Fruit fly (Drosophila melanogaster) whole organism, embryonic: ENCODE results near the gene Cpr78Cb.

Source experiments
- Abd-B ChIP-seq: fragments of 200-800 bp; sonication (Bioruptor generic); optimal IDR thresholded peaks from 2 replicates; lab custom pipeline; 2018; ENCODE audit warnings: missing biosample characterization, mild to moderate bottlenecking, missing genetic modification characterization, moderate library complexity
- B-H1 ChIP-seq: fragments of 200-800 bp; sonication (Bioruptor generic); IDR thresholded peaks from 3 replicates; pipeline ENCODE4 v1.3.6; 2022; ENCODE audit warnings: missing biosample characterization, missing genetic modification characterization
- CG11560 ChIP-seq: fragments of 200-800 bp; sonication (Bioruptor generic); IDR thresholded peaks from 3 replicates; pipeline ENCODE4 v1.3.6; 2022; ENCODE audit warnings: missing biosample characterization, missing genetic modification characterization
- CG12769 ChIP-seq: fragments of 200-800 bp; sonication (Bioruptor generic); optimal IDR thresholded peaks from 2 replicates; lab custom pipeline; 2019; ENCODE audit warnings: missing biosample characterization, mild to moderate bottlenecking, missing genetic modification characterization, moderate library complexity
- CG18262 ChIP-seq: fragments of 200-800 bp; optimal IDR thresholded peaks from 3 replicates; lab custom pipeline; 2019; ENCODE audit warnings: missing biosample characterization, mild to moderate bottlenecking, missing genetic modification characterization, moderate library complexity
- CG30403 ChIP-seq: fragments of 200-800 bp; sonication (Bioruptor generic); optimal IDR thresholded peaks from 3 replicates; lab custom pipeline; 2016; ENCODE audit warnings: missing biosample characterization, missing genetic modification characterization
- CG32532 ChIP-seq: fragments of 200-800 bp; sonication (Bioruptor generic); IDR thresholded peaks from 2 replicates; pipeline ENCODE4 v1.3.6; 2022; ENCODE audit warnings: missing biosample characterization, missing genetic modification characterization
- CG3281 ChIP-seq: fragments of 200-800 bp; sonication (Bioruptor generic); optimal IDR thresholded peaks from 3 replicates; lab custom pipeline; 2017; ENCODE audit warnings: missing biosample characterization, mild to moderate bottlenecking, missing genetic modification characterization
- CG3847 ChIP-seq: fragments of 200-800 bp; sonication (Bioruptor generic); IDR thresholded peaks from 2 replicates; pipeline ENCODE4 v1.3.6; 2022; ENCODE audit warnings: missing biosample characterization, missing genetic modification characterization
- CG4360 ChIP-seq: fragments of 200-800 bp; sonication (Bioruptor generic); IDR thresholded peaks from 2 replicates; pipeline ENCODE4 v1.3.6; 2022; ENCODE audit warnings: missing biosample characterization, missing genetic modification characterization
- CG4424 ChIP-seq: fragments of 200-800 bp; sonication (Bioruptor generic); optimal IDR thresholded peaks from 3 replicates; lab custom pipeline; 2016; ENCODE audit warnings: missing biosample characterization, missing genetic modification characterization
- CG5180 ChIP-seq: fragments of 200-800 bp; sonication (Bioruptor generic); optimal IDR thresholded peaks from 3 replicates; lab custom pipeline; 2017; ENCODE audit warnings: missing biosample characterization, missing genetic modification characterization, mild to moderate bottlenecking, moderate library complexity, missing genetic modification reagents
- CG7372 ChIP-seq: fragments of 200-800 bp; sonication (Bioruptor generic); IDR thresholded peaks from 2 replicates; pipeline ENCODE4 v1.3.6; 2022; ENCODE audit warnings: missing biosample characterization, missing genetic modification characterization
- CG7786 ChIP-seq: fragments of 200-800 bp; sonication (Bioruptor generic); optimal IDR thresholded peaks from 2 replicates; lab custom pipeline; 2016; ENCODE audit warnings: missing biosample characterization, missing genetic modification characterization
- CG8924 ChIP-seq: fragments of 200-800 bp; optimal IDR thresholded peaks from 3 replicates; lab custom pipeline; 2019; ENCODE audit warnings: missing biosample characterization, mild to moderate bottlenecking, missing genetic modification characterization, moderate library complexity
- CG9727 ChIP-seq: fragments of 200-800 bp; sonication (Bioruptor generic); optimal IDR thresholded peaks from 3 replicates; lab custom pipeline; 2017; ENCODE audit warnings: missing biosample characterization, mild to moderate bottlenecking, missing genetic modification characterization
- CG9797 ChIP-seq: fragments of 200-800 bp; sonication (Bioruptor generic); optimal IDR thresholded peaks from 3 replicates; lab custom pipeline; 2018; ENCODE audit warnings: missing biosample characterization, mild to moderate bottlenecking, missing genetic modification characterization
- CTCF ChIP-seq: fragments of 200-800 bp; sonication (Bioruptor generic); optimal IDR thresholded peaks from 2 replicates; lab custom pipeline; 2017; ENCODE audit warnings: missing biosample characterization, mild to moderate bottlenecking, missing genetic modification characterization, moderate library complexity
- Chrac-16 ChIP-seq: fragments of 200-800 bp; sonication (Bioruptor generic); optimal IDR thresholded peaks from 3 replicates; lab custom pipeline; 2016; ENCODE audit warnings: missing biosample characterization, missing genetic modification characterization
- Dfd ChIP-seq, 2 experiments: fragments of >200 bp; optimal IDR thresholded peaks; 2 replicates each; lab custom pipeline; 2017; ENCODE audit warnings: missing biosample characterization in 2 of 2, missing genetic modification characterization in 2 of 2
- Dip3 ChIP-seq: fragments of 200-800 bp; sonication (Bioruptor generic); optimal IDR thresholded peaks from 3 replicates; lab custom pipeline; 2016; ENCODE audit warnings: missing biosample characterization, missing genetic modification characterization
- Dll ChIP-seq: fragments of 200-800 bp; sonication (Bioruptor generic); IDR thresholded peaks from 4 replicates; pipeline ENCODE4 v1.3.6; 2022; ENCODE audit warnings: missing biosample characterization, missing genetic modification characterization; ENCODE audit not compliant: partially characterized antibody
- E2f2 ChIP-seq: fragments of 200-800 bp; sonication (Bioruptor generic); IDR thresholded peaks from 2 replicates; pipeline ENCODE4 v1.3.6; 2022; ENCODE audit warnings: missing biosample characterization, missing genetic modification characterization
- Fer2 ChIP-seq: fragments of 200-800 bp; sonication (Bioruptor generic); optimal IDR thresholded peaks from 2 replicates; lab custom pipeline; 2018; ENCODE audit warnings: missing biosample characterization, mild to moderate bottlenecking, missing genetic modification characterization, moderate library complexity
- HHEX ChIP-seq: fragments of 200-800 bp; sonication (Bioruptor generic); optimal IDR thresholded peaks from 3 replicates; lab custom pipeline; 2017; ENCODE audit warnings: missing biosample characterization, mild to moderate bottlenecking, missing genetic modification characterization, missing genetic modification reagents
- HLH3B ChIP-seq: fragments of 200-800 bp; sonication (Bioruptor generic); IDR thresholded peaks from 2 replicates; pipeline ENCODE4 v1.3.6; 2022; ENCODE audit warnings: missing biosample characterization, missing genetic modification characterization
- Hsf ChIP-seq: fragments of 200-800 bp; sonication (Bioruptor generic); optimal IDR thresholded peaks from 3 replicates; lab custom pipeline; 2016; ENCODE audit warnings: missing biosample characterization, missing genetic modification characterization
- Oli ChIP-seq: fragments of 200-800 bp; sonication (Bioruptor generic); optimal IDR thresholded peaks from 2 replicates; lab custom pipeline; 2018; ENCODE audit warnings: missing biosample characterization, mild to moderate bottlenecking, missing genetic modification characterization, moderate library complexity
- Taf1 ChIP-seq: fragments of 200-800 bp; sonication (Bioruptor generic); IDR thresholded peaks from 2 replicates; pipeline ENCODE4 v1.3.6; 2022; ENCODE audit warnings: missing biosample characterization, missing genetic modification characterization
- ab ChIP-seq: fragments of 200-800 bp; sonication (Bioruptor generic); optimal IDR thresholded peaks from 2 replicates; lab custom pipeline; 2016; ENCODE audit warnings: missing biosample characterization, missing genetic modification characterization
- bcd ChIP-seq: fragments of 200-800 bp; sonication (Bioruptor generic); optimal IDR thresholded peaks from 2 replicates; lab custom pipeline; 2017; ENCODE audit warnings: missing biosample characterization, mild to moderate bottlenecking, missing genetic modification characterization
- cad ChIP-seq: fragments of >200 bp; optimal IDR thresholded peaks from 2 replicates; lab custom pipeline; 2017; ENCODE audit warnings: missing biosample characterization, missing genetic modification characterization
- cg ChIP-seq: fragments of 200-800 bp; sonication (Bioruptor generic); optimal IDR thresholded peaks from 3 replicates; lab custom pipeline; 2019; ENCODE audit warnings: missing biosample characterization, mild to moderate bottlenecking, missing genetic modification characterization, moderate library complexity
- chn ChIP-seq: fragments of 200-800 bp; sonication (Bioruptor generic); optimal IDR thresholded peaks from 2 replicates; lab custom pipeline; 2016; ENCODE audit warnings: missing biosample characterization, missing genetic modification characterization
- disco-r ChIP-seq: fragments of 200-800 bp; sonication (Bioruptor generic); optimal IDR thresholded peaks from 2 replicates; lab custom pipeline; 2016; ENCODE audit warnings: missing biosample characterization, missing genetic modification characterization
- dmrt11E ChIP-seq: fragments of 200-800 bp; sonication (Bioruptor generic); optimal IDR thresholded peaks from 3 replicates; lab custom pipeline; 2018; ENCODE audit warnings: missing biosample characterization, mild to moderate bottlenecking, missing genetic modification characterization, moderate library complexity
- dpn ChIP-seq, 2 experiments: fragments of 200-800 bp; sonication (Bioruptor generic); optimal IDR thresholded peaks; 3 replicates each; lab custom pipeline; 2016; ENCODE audit warnings: missing biosample characterization in 2 of 2, missing genetic modification characterization in 2 of 2
- fd3F ChIP-seq: fragments of 200-800 bp; sonication (Bioruptor generic); optimal IDR thresholded peaks from 2 replicates; lab custom pipeline; 2018; ENCODE audit warnings: missing biosample characterization, mild to moderate bottlenecking, missing genetic modification characterization, moderate library complexity
- fu2 ChIP-seq: fragments of 200-800 bp; sonication (Bioruptor generic); optimal IDR thresholded peaks from 2 replicates; lab custom pipeline; 2016; ENCODE audit warnings: missing biosample characterization, missing genetic modification characterization
- gsb-n ChIP-seq: fragments of 200-800 bp; sonication (Bioruptor generic); optimal IDR thresholded peaks from 3 replicates; lab custom pipeline; 2018; ENCODE audit warnings: missing biosample characterization, mild to moderate bottlenecking, missing genetic modification characterization
- knrl ChIP-seq: fragments of 200-800 bp; sonication (Bioruptor generic); IDR thresholded peaks from 3 replicates; pipeline ENCODE4 v1.3.6; 2022; ENCODE audit warnings: missing biosample characterization, missing genetic modification characterization; ENCODE audit not compliant: partially characterized antibody
- maf-S ChIP-seq: fragments of 200-800 bp; sonication (Bioruptor generic); optimal IDR thresholded peaks from 2 replicates; lab custom pipeline; 2016; ENCODE audit warnings: missing biosample characterization, missing genetic modification characterization
- pita ChIP-seq: fragments of 200-800 bp; sonication (Bioruptor generic); optimal IDR thresholded peaks from 2 replicates; lab custom pipeline; 2017; ENCODE audit warnings: missing biosample characterization, mild to moderate bottlenecking, missing genetic modification characterization
- ro ChIP-seq: fragments of 200-800 bp; sonication (Bioruptor generic); IDR thresholded peaks from 2 replicates; pipeline ENCODE4 v1.3.6; 2022; ENCODE audit warnings: missing biosample characterization, missing genetic modification characterization
- row ChIP-seq: fragments of 200-800 bp; sonication (Bioruptor generic); IDR thresholded peaks from 3 replicates; pipeline ENCODE4 v1.3.6; 2022; ENCODE audit warnings: missing biosample characterization, missing genetic modification characterization
- sc ChIP-seq, 3 experiments: fragments of >200 bp in 2 of 3; fragments of 200-800 bp in 1 of 3; sonication (Bioruptor generic) in 1 of 3; optimal IDR thresholded peaks; 2 replicates in 2 of 3; 3 replicates in 1 of 3; lab custom pipeline; 2017; ENCODE audit warnings: mild to moderate bottlenecking in 1 of 3, missing biosample characterization in 1 of 3, missing genetic modification characterization in 1 of 3, missing genetic modification reagents in 1 of 3
- scrt ChIP-seq: fragments of 200-800 bp; sonication (Bioruptor generic); optimal IDR thresholded peaks from 2 replicates; lab custom pipeline; 2018; ENCODE audit warnings: missing biosample characterization, mild to moderate bottlenecking, missing genetic modification characterization, moderate library complexity
- shn ChIP-seq: fragments of 200-800 bp; sonication (Bioruptor generic); optimal IDR thresholded peaks from 3 replicates; lab custom pipeline; 2016; ENCODE audit warnings: missing biosample characterization, missing genetic modification characterization
- sqz ChIP-seq: fragments of 200-800 bp; sonication (Bioruptor generic); optimal IDR thresholded peaks from 3 replicates; lab custom pipeline; 2018; ENCODE audit warnings: missing biosample characterization, mild to moderate bottlenecking, missing genetic modification characterization
- sr ChIP-seq: fragments of 200-800 bp; sonication (Bioruptor generic); IDR thresholded peaks from 3 replicates; pipeline ENCODE4 v1.3.6; 2022; ENCODE audit warnings: missing biosample characterization, missing genetic modification characterization
- tll ChIP-seq, 2 experiments: fragments of 200-800 bp in 1 of 2; fragments of >200 bp in 1 of 2; sonication (Bioruptor generic) in 1 of 2; optimal IDR thresholded peaks; 2 replicates each; lab custom pipeline; 2017 to 2019; ENCODE audit warnings: missing biosample characterization in 2 of 2, missing genetic modification characterization in 2 of 2, mild to moderate bottlenecking in 1 of 2, moderate library complexity in 1 of 2

The Cpr78Cb gene

DNA sequence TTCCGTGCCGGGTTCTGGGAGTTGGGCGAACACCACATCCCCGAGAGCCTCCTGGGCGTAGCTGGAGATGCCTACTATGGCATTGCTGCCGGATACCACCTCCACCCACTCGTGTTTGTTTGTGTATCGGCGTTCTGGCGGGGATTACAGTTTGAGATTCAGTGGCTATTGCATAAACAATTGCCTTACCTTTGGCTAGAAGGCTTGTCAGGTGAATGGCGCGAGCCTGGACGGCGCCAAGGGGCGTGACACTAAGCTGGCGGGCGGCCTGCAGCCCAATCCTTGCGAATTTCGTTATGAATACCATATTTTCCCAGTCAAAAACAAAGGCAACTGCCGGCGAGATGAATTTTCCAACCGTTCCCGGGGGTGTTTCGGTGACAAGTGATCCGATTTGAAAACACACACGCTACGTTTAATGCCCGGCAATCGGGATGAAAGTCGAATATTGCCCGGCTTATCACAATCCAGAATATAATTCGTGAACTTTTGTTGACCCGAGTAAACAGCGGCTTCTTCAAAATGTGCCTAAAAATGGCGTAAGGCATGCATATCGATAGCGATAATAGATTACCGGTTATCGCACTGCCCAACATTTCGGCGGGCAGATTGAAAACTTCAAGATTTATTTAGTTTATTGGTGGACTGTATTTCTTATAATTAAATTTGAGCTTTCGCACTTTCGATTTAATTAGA is 13.1 kb upstream of the Cpr78Cb start, which contains the start of gene ppl (continued):
- TF ChIP-seq Abd-B = no peak
- 0 out of 3 replicates have a peak, but pooled peaks have one; percentile 21 for TF ChIP-seq knrl (GFP tag; lab: Robert Waterston, UW)
- TF ChIP-seq B-H1 = no peak
- no peak for TF ChIP-seq maf-S (GFP tag; lab: Kevin White, UChicago)
- TF ChIP-seq CG18262 (tag; lab: Kevin White, UChicago) = no peak
- TF ChIP-seq cad = no peak
- TF ChIP-seq E2f2 (GFP tag; lab: Robert Waterston, UW) = peak; percentile 94
- no peak for TF ChIP-seq gsb-n (tag; lab: Kevin White, UChicago)
- no peak for TF ChIP-seq Dfd (GFP tag; optimal IDR thresholded peaks at IDR 0.05; lab: Kevin White, UChicago)
- TF ChIP-seq CG4360 (GFP tag; lab: Robert Waterston, UW) = no peak
- no peak for TF ChIP-seq dpn (GFP tag; optimal IDR thresholded peaks at IDR 0.05; lab: Kevin White, UChicago)
- no peak for TF ChIP-seq Taf1 (GFP tag; lab: Robert Waterston, UW)
- TF ChIP-seq CG3281 (GFP tag; lab: Kevin White, UChicago) = no peak
- no peak for TF ChIP-seq cg (GFP tag; lab: Kevin White, UChicago)
- no peak for TF ChIP-seq HLH3B (GFP tag; lab: Robert Waterston, UW)
- TF ChIP-seq sqz = no peak
- TF ChIP-seq Fer2 (tag; lab: Kevin White, UChicago) = no peak
- TF ChIP-seq chn = no peak
- no peak for TF ChIP-seq Dip3 (GFP tag; lab: Kevin White, UChicago)
- TF ChIP-seq scrt (GFP tag; lab: Kevin White, UChicago) = no peak
- TF ChIP-seq CG7372 = no peak
- no peak for TF ChIP-seq bcd
- peak; percentile 51 for TF ChIP-seq row
- TF ChIP-seq sc (optimal IDR thresholded peaks at IDR 0.05; lab: Kevin White, UChicago) = no peak
- TF ChIP-seq sc (GFP tag; optimal IDR thresholded peaks at IDR 0.05; lab: Kevin White, UChicago) = no peak
- no peak for TF ChIP-seq sr (GFP tag; lab: Robert Waterston, UW)
- TF ChIP-seq CG3847 (GFP tag; lab: Robert Waterston, UW) = no peak
- no peak for TF ChIP-seq HHEX (GFP tag; lab: Kevin White, UChicago)
- TF ChIP-seq Hsf (GFP tag; lab: Kevin White, UChicago) = no peak
- TF ChIP-seq disco-r = no peak
- TF ChIP-seq CG7786 = no peak
- TF ChIP-seq fu2 (GFP tag; lab: Kevin White, UChicago) = no peak
- TF ChIP-seq Chrac-16 (GFP tag; lab: Kevin White, UChicago) = no peak
- TF ChIP-seq pita (GFP tag; lab: Kevin White, UChicago) = no peak
- no peak for TF ChIP-seq tll (GFP tag; optimal IDR thresholded peaks at IDR 0.05; lab: Kevin White, UChicago)
- no peak for TF ChIP-seq Oli
- peak; percentile 51 for TF ChIP-seq CG9797
- TF ChIP-seq CTCF (GFP tag; lab: Kevin White, UChicago) = peak; percentile 4
- no peak for TF ChIP-seq ab (GFP tag; lab: Kevin White, UChicago)
- no peak for TF ChIP-seq CG11560 (tag; lab: Robert Waterston, UW)
- TF ChIP-seq fd3F = no peak
- TF ChIP-seq CG8924 (tag; lab: Kevin White, UChicago) = no peak
- no peak for TF ChIP-seq CG5180 (GFP tag; lab: Kevin White, UChicago)
- peak; percentile 32 for TF ChIP-seq CG12769 (tag; lab: Kevin White, UChicago)
- TF ChIP-seq dmrt11E = no peak
- TF ChIP-seq CG30403 (GFP tag; lab: Kevin White, UChicago) = no peak
- TF ChIP-seq Dll (GFP tag; lab: Robert Waterston, UW) = peak; percentile 63; the same call in 2 of the 4 replicates
- TF ChIP-seq CG32532 = no peak
- no peak for TF ChIP-seq CG4424 (GFP tag; lab: Kevin White, UChicago)
- peak; percentile 21 for TF ChIP-seq CG9727
- no peak for TF ChIP-seq shn (GFP tag; lab: Kevin White, UChicago)
- TF ChIP-seq ro (GFP tag; lab: Robert Waterston, UW) = no peak
